Worm (Caenorhabditis elegans) whole organism, mixed stage, embryonic: Measurements from ENCODE around the gene F08G12.1.

Experiments
- ces-1 ChIP-seq: fragments of 150-350 bp; optimal IDR thresholded peaks from 2 replicates; lab custom pipeline; 2014; ENCODE audit warnings: missing biosample characterization, missing genetic modification reagents, missing genetic modification characterization
- elt-1 ChIP-seq: sonication (generic microtip); optimal IDR thresholded peaks from 2 replicates; lab custom pipeline; 2017; ENCODE audit warnings: missing genetic modification characterization, mild to moderate bottlenecking, missing compliant biosample characterization, antibody characterized with exemption, moderate library complexity, borderline replicate concordance; ENCODE audit not compliant: insufficient read depth
- nhr-28 ChIP-seq: fragments of 150-350 bp; optimal IDR thresholded peaks from 2 replicates; lab custom pipeline; 2014; ENCODE audit warnings: missing biosample characterization, missing genetic modification characterization
- nhr-76 ChIP-seq: sonication (generic microtip); optimal IDR thresholded peaks from 2 replicates; lab custom pipeline; 2017; ENCODE audit warnings: missing biosample characterization, missing genetic modification characterization

DNA sequence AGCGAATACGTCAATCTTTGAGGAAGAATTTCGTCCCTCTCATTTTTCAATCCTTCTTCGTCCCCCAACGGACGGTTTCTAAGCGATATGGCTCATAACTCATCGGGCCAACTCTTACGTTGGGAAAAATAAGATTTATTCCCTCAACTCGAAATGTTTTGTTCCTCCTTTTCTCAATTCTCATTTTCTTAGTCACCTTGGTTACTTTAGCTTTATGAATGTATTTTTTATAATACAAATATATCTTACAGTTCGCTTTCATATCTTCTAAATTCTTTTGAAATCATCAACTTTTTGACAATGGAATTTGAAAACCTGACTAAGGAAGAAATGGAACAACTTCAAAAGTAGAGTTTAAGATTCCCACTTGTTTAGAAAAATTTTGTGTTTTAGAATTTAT is 23.8 kb upstream of the F08G12.1 start, which contains the start of gene npr-9:
- TF ChIP-seq ces-1 (GFP tag; lab: Kevin White, UChicago) (no peak), nhr-28 (no peak), nhr-76 (no peak), elt-1 (no peak)
